Worm (Caenorhabditis elegans) whole organism, mixed stage, embryonic: ENCODE results near the gene ccdc-149.

Source experiments
- blmp-1 ChIP-seq: fragments of 150-350 bp; optimal IDR thresholded peaks from 2 replicates; lab custom pipeline; 2014; ENCODE audit warnings: missing biosample characterization, missing genetic modification characterization
- ceh-43 ChIP-seq: fragments of 200-800 bp; sonication (Bioruptor generic); optimal IDR thresholded peaks from 2 replicates; lab custom pipeline; 2018; ENCODE audit warnings: mild to moderate bottlenecking, missing genetic modification characterization, moderate library complexity, missing compliant biosample characterization
- elt-3 ChIP-seq: fragments of 150-350 bp; optimal IDR thresholded peaks from 2 replicates; lab custom pipeline; 2014; ENCODE audit warnings: missing biosample characterization, missing genetic modification characterization
- ham-2 ChIP-seq: fragments of 200-800 bp; sonication (Bioruptor generic); optimal IDR thresholded peaks from 2 replicates; lab custom pipeline; 2018; ENCODE audit warnings: mild to moderate bottlenecking, missing genetic modification characterization, missing compliant biosample characterization
- lin-13 ChIP-seq: fragments of 150-350 bp; optimal IDR thresholded peaks from 2 replicates; lab custom pipeline; 2014; ENCODE audit warnings: missing biosample characterization, missing genetic modification characterization
- lsy-2 ChIP-seq: fragments of 150-350 bp; optimal IDR thresholded peaks from 2 replicates; lab custom pipeline; 2014; ENCODE audit warnings: missing biosample characterization, missing genetic modification characterization
- nhr-12 ChIP-seq: fragments of 150-350 bp; optimal IDR thresholded peaks from 2 replicates; lab custom pipeline; 2014; ENCODE audit warnings: missing biosample characterization, missing genetic modification characterization
- nhr-237 ChIP-seq: fragments of 150-350 bp; optimal IDR thresholded peaks from 2 replicates; lab custom pipeline; 2014; ENCODE audit warnings: missing biosample characterization, missing genetic modification characterization
- nhr-76 ChIP-seq: sonication (generic microtip); optimal IDR thresholded peaks from 2 replicates; lab custom pipeline; 2017; ENCODE audit warnings: missing biosample characterization, missing genetic modification characterization
- pha-4 ChIP-seq: fragments of 150-350 bp; optimal IDR thresholded peaks from 2 replicates; lab custom pipeline; 2018; ENCODE audit warnings: missing biosample characterization, missing genetic modification reagents, missing genetic modification characterization
- sptf-1 ChIP-seq: sonication (generic microtip); optimal IDR thresholded peaks from 2 replicates; lab custom pipeline; 2017; ENCODE audit warnings: mild to moderate bottlenecking, missing genetic modification characterization, moderate library complexity, missing compliant biosample characterization
- tbx-8 ChIP-seq: fragments of 200-800 bp; sonication (Bioruptor generic); optimal IDR thresholded peaks from 2 replicates; lab custom pipeline; 2018; ENCODE audit warnings: mild to moderate bottlenecking, missing genetic modification characterization, moderate library complexity, missing compliant biosample characterization
- unc-120 ChIP-seq: sonication (generic microtip); optimal IDR thresholded peaks from 2 replicates; lab custom pipeline; 2017; ENCODE audit warnings: missing genetic modification characterization, missing compliant biosample characterization; ENCODE audit not compliant: poor library complexity, severe bottlenecking
- unc-39 ChIP-seq: fragments of 150-350 bp; optimal IDR thresholded peaks from 2 replicates; lab custom pipeline; 2014; ENCODE audit warnings: missing biosample characterization, missing genetic modification characterization

DNA sequence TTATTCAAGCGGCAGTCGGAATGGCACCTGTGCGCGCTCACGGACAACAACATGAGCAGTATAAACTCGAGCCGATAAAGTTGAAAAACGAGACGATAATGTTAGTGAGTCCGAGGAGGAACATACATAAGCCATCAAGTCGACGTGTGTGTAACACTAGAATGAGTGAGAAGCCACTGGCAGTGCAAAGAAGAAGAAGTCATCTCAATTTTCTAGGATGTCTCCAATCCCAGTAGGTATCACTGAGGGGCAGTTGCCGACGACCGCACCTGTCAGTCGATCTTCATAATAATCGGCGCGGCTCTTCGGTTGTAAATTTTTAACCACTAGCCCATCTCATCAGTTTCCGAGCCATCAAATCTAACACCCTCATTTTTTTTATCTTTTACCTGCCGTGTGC, 48.8 kb upstream of the ccdc-149 start:
- TF ChIP-seq sptf-1 (tag; lab: Kevin White, UChicago) = no peak
- TF ChIP-seq ham-2 (GFP tag; lab: Kevin White, UChicago) = no peak
- no peak for TF ChIP-seq lin-13
- no peak for TF ChIP-seq lsy-2 (tag; lab: Kevin White, UChicago)
- no peak for TF ChIP-seq nhr-76 (tag; lab: Kevin White, UChicago)
- TF ChIP-seq unc-39 = no peak
- TF ChIP-seq elt-3 = no peak
- no peak for TF ChIP-seq tbx-8 (GFP tag; lab: Kevin White, UChicago)
- TF ChIP-seq nhr-12 = no peak
- TF ChIP-seq ceh-43 (GFP tag; lab: Kevin White, UChicago) = no peak
- TF ChIP-seq nhr-237 (tag; lab: Kevin White, UChicago) = no peak
- TF ChIP-seq unc-120 (tag; lab: Kevin White, UChicago) = peak; percentile 64
- TF ChIP-seq pha-4 (tag; lab: Kevin White, UChicago) = no peak
- no peak for TF ChIP-seq blmp-1 (tag; lab: Kevin White, UChicago)
